Fruit fly (Drosophila melanogaster) whole organism, embryonic: Measurements from ENCODE around the gene CG14721.

ENCODE experiments used
- BtbVII ChIP-seq: fragments of 200-800 bp; sonication (Bioruptor generic); optimal IDR thresholded peaks from 3 replicates; lab custom pipeline; 2017; ENCODE audit warnings: missing biosample characterization, mild to moderate bottlenecking, missing genetic modification characterization
- C15 ChIP-seq: fragments of 200-800 bp; sonication (Bioruptor generic); IDR thresholded peaks from 3 replicates; pipeline ENCODE4 v1.3.6; 2022; ENCODE audit warnings: missing biosample characterization, missing genetic modification characterization
- CG10147 ChIP-seq: fragments of 200-800 bp; sonication (Bioruptor generic); optimal IDR thresholded peaks from 2 replicates; lab custom pipeline; 2019; ENCODE audit warnings: missing biosample characterization, mild to moderate bottlenecking, missing genetic modification characterization, moderate library complexity
- CG10274 ChIP-seq: fragments of 200-800 bp; sonication (Bioruptor generic); optimal IDR thresholded peaks from 3 replicates; lab custom pipeline; 2017; ENCODE audit warnings: missing biosample characterization, mild to moderate bottlenecking, missing genetic modification characterization
- CG11085 ChIP-seq: fragments of 200-800 bp; sonication (Bioruptor generic); IDR thresholded peaks from 2 replicates; pipeline ENCODE4 v1.3.6; 2022; ENCODE audit warnings: missing biosample characterization, missing genetic modification characterization
- CG11093 ChIP-seq: fragments of 200-800 bp; sonication (Bioruptor generic); IDR thresholded peaks from 3 replicates; pipeline ENCODE4 v1.3.6; 2022; ENCODE audit warnings: missing biosample characterization, missing genetic modification characterization
- CG11456 ChIP-seq: fragments of 200-800 bp; sonication (Bioruptor generic); IDR thresholded peaks from 3 replicates; pipeline ENCODE4 v1.3.6; 2022; ENCODE audit warnings: missing biosample characterization, missing genetic modification characterization
- CG12769 ChIP-seq: fragments of 200-800 bp; sonication (Bioruptor generic); optimal IDR thresholded peaks from 2 replicates; lab custom pipeline; 2019; ENCODE audit warnings: missing biosample characterization, mild to moderate bottlenecking, missing genetic modification characterization, moderate library complexity
- CG13123 ChIP-seq: fragments of 200-800 bp; sonication (Bioruptor generic); optimal IDR thresholded peaks from 2 replicates; lab custom pipeline; 2016; ENCODE audit warnings: missing biosample characterization, missing genetic modification characterization
- CG1529 ChIP-seq: fragments of 200-800 bp; sonication (Bioruptor generic); optimal IDR thresholded peaks from 3 replicates; lab custom pipeline; 2018; ENCODE audit warnings: missing biosample characterization, missing genetic modification characterization
- CG17912 ChIP-seq: fragments of 200-800 bp; sonication (Bioruptor generic); optimal IDR thresholded peaks from 2 replicates; lab custom pipeline; 2018; ENCODE audit warnings: missing biosample characterization, mild to moderate bottlenecking, missing genetic modification characterization
- CG18011 ChIP-seq: fragments of 200-800 bp; sonication (Bioruptor generic); optimal IDR thresholded peaks from 2 replicates; lab custom pipeline; 2017; ENCODE audit warnings: missing biosample characterization, missing genetic modification characterization, mild to moderate bottlenecking, moderate library complexity, missing genotype
- CG18619 ChIP-seq: fragments of 200-800 bp; sonication (Bioruptor generic); optimal IDR thresholded peaks from 3 replicates; lab custom pipeline; 2017; ENCODE audit warnings: missing biosample characterization, mild to moderate bottlenecking, missing genetic modification characterization
- CG2202 ChIP-seq: fragments of 200-800 bp; sonication (Bioruptor generic); optimal IDR thresholded peaks from 2 replicates; lab custom pipeline; 2018; ENCODE audit warnings: missing biosample characterization, mild to moderate bottlenecking, missing genetic modification characterization
- CG2889 ChIP-seq: fragments of 200-800 bp; sonication (Bioruptor generic); IDR thresholded peaks from 3 replicates; pipeline ENCODE4 v1.3.6; 2022; ENCODE audit warnings: missing biosample characterization, missing genetic modification characterization
- CG3163 ChIP-seq: fragments of 200-800 bp; sonication (Bioruptor generic); optimal IDR thresholded peaks from 3 replicates; lab custom pipeline; 2016; ENCODE audit warnings: missing biosample characterization, missing genetic modification characterization
- CG33213 ChIP-seq: fragments of 200-800 bp; sonication (Bioruptor generic); optimal IDR thresholded peaks from 3 replicates; lab custom pipeline; 2016; ENCODE audit warnings: missing biosample characterization, missing genetic modification characterization
- CG34376 ChIP-seq: fragments of 200-800 bp; sonication (Bioruptor generic); optimal IDR thresholded peaks from 2 replicates; lab custom pipeline; 2018; ENCODE audit warnings: missing biosample characterization, mild to moderate bottlenecking, missing genetic modification characterization
- CG34422 ChIP-seq: fragments of 200-800 bp; sonication (Bioruptor generic); IDR thresholded peaks from 3 replicates; pipeline ENCODE4 v1.3.6; 2022; ENCODE audit warnings: missing biosample characterization, missing genetic modification characterization
- CG4282 ChIP-seq: fragments of 200-800 bp; sonication (Bioruptor generic); optimal IDR thresholded peaks from 2 replicates; lab custom pipeline; 2016; ENCODE audit warnings: missing biosample characterization, missing genetic modification characterization
- CG4328 ChIP-seq: fragments of 200-800 bp; sonication (Bioruptor generic); optimal IDR thresholded peaks from 3 replicates; lab custom pipeline; 2017; ENCODE audit warnings: missing biosample characterization, missing genetic modification reagents, missing genetic modification characterization
- CG4360 ChIP-seq: fragments of 200-800 bp; sonication (Bioruptor generic); IDR thresholded peaks from 2 replicates; pipeline ENCODE4 v1.3.6; 2022; ENCODE audit warnings: missing biosample characterization, missing genetic modification characterization
- CG5245 ChIP-seq: fragments of 200-800 bp; sonication (Bioruptor generic); optimal IDR thresholded peaks from 3 replicates; lab custom pipeline; 2016; ENCODE audit warnings: missing biosample characterization, missing genetic modification characterization
- CG7786 ChIP-seq: fragments of 200-800 bp; sonication (Bioruptor generic); optimal IDR thresholded peaks from 2 replicates; lab custom pipeline; 2016; ENCODE audit warnings: missing biosample characterization, missing genetic modification characterization
- CG8359 ChIP-seq: fragments of 200-800 bp; sonication (Bioruptor generic); optimal IDR thresholded peaks from 2 replicates; lab custom pipeline; 2017; ENCODE audit warnings: missing biosample characterization, mild to moderate bottlenecking, missing genetic modification characterization, borderline replicate concordance
- D19B ChIP-seq: fragments of 200-800 bp; sonication (Bioruptor generic); optimal IDR thresholded peaks from 2 replicates; lab custom pipeline; 2017; ENCODE audit warnings: missing biosample characterization, mild to moderate bottlenecking, missing genetic modification characterization
- Dp ChIP-seq: fragments of 200-800 bp; sonication (Bioruptor generic); optimal IDR thresholded peaks from 2 replicates; lab custom pipeline; 2018; ENCODE audit warnings: missing biosample characterization, mild to moderate bottlenecking, missing genetic modification characterization, moderate library complexity
- Drgx ChIP-seq: fragments of 200-800 bp; sonication (Bioruptor generic); IDR thresholded peaks from 2 replicates; pipeline ENCODE4 v1.3.6; 2022; ENCODE audit warnings: missing biosample characterization, missing genetic modification characterization
- Ets97D ChIP-seq: fragments of 200-800 bp; sonication (Bioruptor generic); optimal IDR thresholded peaks from 3 replicates; lab custom pipeline; 2016; ENCODE audit warnings: missing biosample characterization, missing genetic modification characterization
- GATAe ChIP-seq: fragments of 200-800 bp; sonication (Bioruptor generic); conservative IDR thresholded peaks from 2 replicates; pipeline ENCODE4 v1.3.6; 2022; ENCODE audit warnings: missing biosample characterization, missing genetic modification characterization
- HLH54F ChIP-seq: fragments of 200-800 bp; sonication (Bioruptor generic); optimal IDR thresholded peaks from 3 replicates; lab custom pipeline; 2016; ENCODE audit warnings: missing biosample characterization, missing genetic modification characterization
- HmgD ChIP-seq: fragments of 200-800 bp; sonication (Bioruptor generic); optimal IDR thresholded peaks from 3 replicates; lab custom pipeline; 2016; ENCODE audit warnings: missing biosample characterization, missing genetic modification characterization
- MTF-1 ChIP-seq: fragments of 200-800 bp; sonication (Bioruptor generic); optimal IDR thresholded peaks from 2 replicates; lab custom pipeline; 2018; ENCODE audit warnings: missing biosample characterization, mild to moderate bottlenecking, missing genetic modification characterization, borderline replicate concordance
- Optix ChIP-seq: fragments of 200-800 bp; sonication (Bioruptor generic); IDR thresholded peaks from 3 replicates; pipeline ENCODE4 v1.3.6; 2022; ENCODE audit warnings: missing biosample characterization, missing genetic modification characterization
- Sin3A ChIP-seq: fragments of >200 bp; optimal IDR thresholded peaks from 2 replicates; lab custom pipeline; 2018
- bigmax ChIP-seq: fragments of 200-800 bp; sonication (Bioruptor generic); optimal IDR thresholded peaks from 2 replicates; lab custom pipeline; 2018; ENCODE audit warnings: missing biosample characterization, mild to moderate bottlenecking, missing genetic modification characterization
- crol ChIP-seq: fragments of 200-800 bp; sonication (Bioruptor generic); IDR thresholded peaks from 2 replicates; pipeline ENCODE4 v1.3.6; 2022; ENCODE audit warnings: missing biosample characterization, missing genetic modification characterization
- dpn ChIP-seq, 2 experiments: fragments of 200-800 bp; sonication (Bioruptor generic); optimal IDR thresholded peaks; 3 replicates each; lab custom pipeline; 2016; ENCODE audit warnings: missing biosample characterization in 2 of 2, missing genetic modification characterization in 2 of 2
- fd64A ChIP-seq: fragments of 200-800 bp; sonication (Bioruptor generic); optimal IDR thresholded peaks from 3 replicates; lab custom pipeline; 2018; ENCODE audit warnings: missing biosample characterization, mild to moderate bottlenecking, missing genetic modification characterization
- gfzf ChIP-seq: fragments of 200-800 bp; sonication (Bioruptor generic); optimal IDR thresholded peaks from 2 replicates; lab custom pipeline; 2016; ENCODE audit warnings: missing biosample characterization, mild to moderate bottlenecking, missing genetic modification characterization, moderate library complexity
- grau ChIP-seq: fragments of 200-800 bp; optimal IDR thresholded peaks from 3 replicates; lab custom pipeline; 2019; ENCODE audit warnings: missing biosample characterization, mild to moderate bottlenecking, missing genetic modification characterization, moderate library complexity
- gsb-n ChIP-seq: fragments of 200-800 bp; sonication (Bioruptor generic); optimal IDR thresholded peaks from 3 replicates; lab custom pipeline; 2018; ENCODE audit warnings: missing biosample characterization, mild to moderate bottlenecking, missing genetic modification characterization
- kay ChIP-seq: fragments of 200-800 bp; sonication (Bioruptor generic); optimal IDR thresholded peaks from 2 replicates; lab custom pipeline; 2016; ENCODE audit warnings: missing biosample characterization, missing genetic modification characterization
- kni ChIP-seq: fragments of 200-800 bp; sonication (Bioruptor generic); optimal IDR thresholded peaks from 3 replicates; lab custom pipeline; 2017; ENCODE audit warnings: mild to moderate bottlenecking, missing biosample characterization, missing genetic modification reagents, missing genetic modification characterization
- lbe ChIP-seq: fragments of 200-800 bp; sonication (Bioruptor generic); optimal IDR thresholded peaks from 2 replicates; lab custom pipeline; 2016; ENCODE audit warnings: missing biosample characterization, mild to moderate bottlenecking, missing genetic modification characterization
- mirr ChIP-seq: fragments of 200-800 bp; sonication (Bioruptor generic); optimal IDR thresholded peaks from 3 replicates; lab custom pipeline; 2018; ENCODE audit warnings: missing biosample characterization, mild to moderate bottlenecking, missing genetic modification characterization
- seq ChIP-seq: fragments of 200-800 bp; sonication (Bioruptor generic); IDR thresholded peaks from 2 replicates; pipeline ENCODE4 v1.3.6; 2022; ENCODE audit warnings: missing biosample characterization, missing genetic modification characterization
- tap ChIP-seq: fragments of 200-800 bp; optimal IDR thresholded peaks from 3 replicates; lab custom pipeline; 2019; ENCODE audit warnings: missing biosample characterization, mild to moderate bottlenecking, missing genetic modification characterization, moderate library complexity
- toy ChIP-seq: fragments of 200-800 bp; sonication (Bioruptor generic); IDR thresholded peaks from 2 replicates; pipeline ENCODE4 v1.3.6; 2022; ENCODE audit warnings: missing biosample characterization, missing genetic modification characterization
- trem ChIP-seq: fragments of 200-800 bp; optimal IDR thresholded peaks from 3 replicates; lab custom pipeline; 2019; ENCODE audit warnings: missing biosample characterization, mild to moderate bottlenecking, missing genetic modification characterization, moderate library complexity
- ttk ChIP-seq: fragments of 200-800 bp; sonication (Bioruptor generic); IDR thresholded peaks from 2 replicates; pipeline ENCODE4 v2.1.2; 2022; ENCODE audit warnings: missing biosample characterization, missing genetic modification characterization
- usp ChIP-seq: fragments of >200 bp; optimal IDR thresholded peaks from 2 replicates; lab custom pipeline; 2017; ENCODE audit warnings: missing biosample characterization, missing genetic modification characterization

Gene CG14721

dm6 chr3R:11764279-11764880 lies 29.1 kb downstream of the CG14721 start, which contains the start of gene Lk6 (continued):
- TF ChIP-seq crol (GFP tag; lab: Robert Waterston, UW) (no peak), C15 (GFP tag; lab: Robert Waterston, UW) (no peak), ttk (GFP tag; lab: Robert Waterston, UW) (no peak), CG12769 (peak; percentile 80), kay (GFP tag; lab: Kevin White, UChicago) (peak; percentile 10), CG3163 (peak; percentile 59), CG4328 (peak; percentile 63), CG18011 (no peak), CG17912 (GFP tag; lab: Kevin White, UChicago) (peak; percentile 60), bigmax (GFP tag; lab: Kevin White, UChicago) (peak; percentile 48), Optix (no peak), MTF-1 (peak; percentile 45), CG34422 (GFP tag; lab: Robert Waterston, UW) (no peak), mirr (GFP tag; lab: Kevin White, UChicago) (peak; percentile 76), BtbVII (peak; percentile 52), gfzf (peak; percentile 100), dpn (GFP tag; optimal IDR thresholded peaks at IDR 0.05; lab: Kevin White, UChicago) (peak; percentile 41), CG33213 (GFP tag; lab: Kevin White, UChicago) (peak; percentile 93), lbe (peak; percentile 67), CG5245 (GFP tag; lab: Kevin White, UChicago) (no peak), CG2889 (GFP tag; lab: Robert Waterston, UW) (no peak), GATAe (no peak), gsb-n (tag; lab: Kevin White, UChicago) (peak; percentile 45), D19B (GFP tag; lab: Kevin White, UChicago) (no peak), HmgD (GFP tag; lab: Kevin White, UChicago) (peak; percentile 20), CG7786 (peak; percentile 44), seq (GFP tag; lab: Robert Waterston, UW) (no peak), CG34376 (GFP tag; lab: Kevin White, UChicago) (peak; percentile 93), toy (GFP tag; lab: Robert Waterston, UW) (no peak), CG1529 (GFP tag; lab: Kevin White, UChicago) (no peak), Ets97D (GFP tag; lab: Kevin White, UChicago) (peak; percentile 96), CG18619 (peak; percentile 65), CG11456 (GFP tag; lab: Robert Waterston, UW) (no peak), fd64A (no peak), Drgx (GFP tag; lab: Robert Waterston, UW) (no peak), CG10274 (no peak), trem (peak; percentile 92), CG4282 (GFP tag; lab: Kevin White, UChicago) (no peak), CG4360 (GFP tag; lab: Robert Waterston, UW) (no peak), CG11085 (GFP tag; lab: Robert Waterston, UW) (no peak), CG10147 (GFP tag; lab: Kevin White, UChicago) (peak; percentile 62), kni (GFP tag; lab: Kevin White, UChicago) (no peak), CG8359 (GFP tag; lab: Kevin White, UChicago) (no peak), CG13123 (GFP tag; lab: Kevin White, UChicago) (no peak), CG11093 (GFP tag; lab: Robert Waterston, UW) (no peak), tap (no peak), HLH54F (peak; percentile 13), Dp (GFP tag; lab: Kevin White, UChicago) (peak; percentile 99), usp (GFP tag; lab: Kevin White, UChicago) (no peak), grau (peak; percentile 54), CG2202 (tag; lab: Kevin White, UChicago) (peak; percentile 35), Sin3A (peak; percentile 76)
